Fruit fly (Drosophila melanogaster): ENCODE data around the gene CG12299.

The CG12299 gene

DNA sequence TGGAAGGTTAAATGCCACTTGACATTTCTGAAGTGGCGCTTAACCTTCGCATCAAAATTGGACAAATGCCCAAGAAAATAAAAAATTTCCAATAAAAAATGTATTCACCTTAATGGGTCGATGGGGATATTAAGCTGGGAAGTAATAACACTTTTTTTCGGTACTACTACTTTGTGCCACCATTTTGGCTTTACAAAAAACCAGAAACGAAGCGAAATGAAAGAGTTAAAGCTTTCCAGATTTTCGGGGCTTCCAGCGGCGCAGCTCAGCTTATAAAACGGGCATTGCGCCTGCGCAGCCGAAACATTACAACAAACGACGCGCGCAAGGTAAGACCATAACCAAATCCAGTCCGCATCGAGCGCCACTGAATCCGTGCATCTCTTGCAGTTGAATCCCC is 33.4 kb downstream of the CG12299 start, which contains the start of gene CG17127:
CG17127 (plus strand) TSS at position 301 of the 400 bp plus-strand sequence.
- no peak for TF ChIP-seq Sin3A (optimal IDR thresholded peaks at IDR 0.05)

dm6 chr2L:10774041-10774440 is 36.9 kb downstream of the CG12299 start:
- TF ChIP-seq insv (optimal IDR thresholded peaks at IDR 0.05) (no peak), ttk (optimal IDR thresholded peaks at IDR 0.05) (no peak), Sin3A (optimal IDR thresholded peaks at IDR 0.05) (no peak), psq (optimal IDR thresholded peaks at IDR 0.05) (no peak), Myc (optimal IDR thresholded peaks at IDR 0.05) (no peak), h (optimal IDR thresholded peaks at IDR 0.05) (no peak)

- TF ChIP-seq insv (optimal IDR thresholded peaks at IDR 0.05) (no peak), h (optimal IDR thresholded peaks at IDR 0.05) (no peak), Myc (optimal IDR thresholded peaks at IDR 0.05) (no peak), psq (optimal IDR thresholded peaks at IDR 0.05) (no peak), Sin3A (optimal IDR thresholded peaks at IDR 0.05) (no peak), ttk (optimal IDR thresholded peaks at IDR 0.05) (no peak)
Observed at dm6 chr2L:10781252-10781651, 44.1 kb downstream of the CG12299 start.

- TF ChIP-seq psq (optimal IDR thresholded peaks at IDR 0.05) = no peak
- TF ChIP-seq Sin3A (optimal IDR thresholded peaks at IDR 0.05) = no peak
- no peak for TF ChIP-seq h (optimal IDR thresholded peaks at IDR 0.05)
- TF ChIP-seq insv (optimal IDR thresholded peaks at IDR 0.05) = no peak
- TF ChIP-seq ttk (optimal IDR thresholded peaks at IDR 0.05) = no peak
- no peak for TF ChIP-seq Myc (optimal IDR thresholded peaks at IDR 0.05)
Observed at dm6 chr2L:10789922-10790321, 52.8 kb downstream of the CG12299 start, which contains the start of gene CG31870. Gene CG31870 (plus strand): TSS chr2L:10790222.

Data from Kc167 (cell line).